Worm (Caenorhabditis elegans) whole organism, L3 larva: ENCODE results near the gene F36A4.1.

ENCODE experiments used
- R02D3.7 ChIP-seq: fragments of 150-350 bp; optimal IDR thresholded peaks from 2 replicates; lab custom pipeline; 2014; ENCODE audit warnings: missing biosample characterization, missing genetic modification characterization
- aly-2 ChIP-seq: fragments of 150-350 bp; optimal IDR thresholded peaks from 2 replicates; lab custom pipeline; 2014; ENCODE audit warnings: missing biosample characterization, missing genetic modification characterization
- ceh-16 ChIP-seq: sonication (generic microtip); optimal IDR thresholded peaks from 2 replicates; lab custom pipeline; 2017; ENCODE audit warnings: missing biosample characterization, missing genetic modification characterization
- ceh-28 ChIP-seq: fragments of 150-350 bp; optimal IDR thresholded peaks from 2 replicates; lab custom pipeline; 2014; ENCODE audit warnings: missing biosample characterization, missing genetic modification reagents, missing genetic modification characterization
- ceh-9 ChIP-seq: sonication (generic microtip); optimal IDR thresholded peaks from 2 replicates; lab custom pipeline; 2018; ENCODE audit warnings: missing biosample characterization, missing genetic modification characterization
- daf-12 ChIP-seq: fragments of 150-350 bp; optimal IDR thresholded peaks from 2 replicates; lab custom pipeline; 2014; ENCODE audit warnings: missing biosample characterization, missing genetic modification reagents, missing genetic modification characterization
- egl-27 ChIP-seq: sonication (generic microtip); optimal IDR thresholded peaks from 4 replicates; lab custom pipeline; 2017; ENCODE audit warnings: missing biosample characterization, missing genetic modification reagents, missing genetic modification characterization
- egl-5 ChIP-seq: fragments of 150-350 bp; optimal IDR thresholded peaks from 2 replicates; lab custom pipeline; 2017; ENCODE audit warnings: missing biosample characterization, missing genetic modification reagents, missing genetic modification characterization, inconsistent platforms
- elt-2 ChIP-seq: sonication (generic microtip); optimal IDR thresholded peaks from 2 replicates; lab custom pipeline; 2016; ENCODE audit warnings: missing genetic modification reagents, mild to moderate bottlenecking, missing genetic modification characterization, missing compliant biosample characterization
- elt-3 ChIP-seq, 3 experiments: fragments of 150-350 bp in 1 of 3; sonication (generic microtip) in 2 of 3; optimal IDR thresholded peaks; 2 replicates in 2 of 3; 4 replicates in 1 of 3; lab custom pipeline; 2014 to 2017; ENCODE audit warnings: missing biosample characterization in 3 of 3, missing genetic modification characterization in 3 of 3
- fkh-10 ChIP-seq: sonication (generic microtip); optimal IDR thresholded peaks from 2 replicates; lab custom pipeline; 2017; ENCODE audit warnings: missing biosample characterization, missing genetic modification reagents, missing genetic modification characterization
- fos-1 ChIP-seq: fragments of 150-350 bp; optimal IDR thresholded peaks from 2 replicates; lab custom pipeline; 2014; ENCODE audit warnings: missing biosample characterization, missing genetic modification characterization
- hmg-11 ChIP-seq: sonication (generic microtip); optimal IDR thresholded peaks from 2 replicates; lab custom pipeline; 2016; ENCODE audit warnings: missing genetic modification characterization, missing compliant biosample characterization
- jun-1 ChIP-seq: fragments of 150-350 bp; optimal IDR thresholded peaks from 2 replicates; lab custom pipeline; 2014; ENCODE audit warnings: missing biosample characterization, missing genetic modification reagents, missing genetic modification characterization
- lsy-12 ChIP-seq: sonication (generic microtip); optimal IDR thresholded peaks from 2 replicates; lab custom pipeline; 2016; ENCODE audit warnings: mild to moderate bottlenecking, missing genetic modification characterization, missing compliant biosample characterization
- mdl-1 ChIP-seq: fragments of 150-350 bp; optimal IDR thresholded peaks from 2 replicates; lab custom pipeline; 2014; ENCODE audit warnings: missing biosample characterization, missing genetic modification characterization
- nfya-1 ChIP-seq: sonication (generic microtip); optimal IDR thresholded peaks from 2 replicates; lab custom pipeline; 2017; ENCODE audit warnings: missing genetic modification characterization, mild to moderate bottlenecking, missing compliant biosample characterization, antibody characterized with exemption, moderate library complexity; ENCODE audit not compliant: insufficient read depth
- nhr-11 ChIP-seq: fragments of 150-350 bp; optimal IDR thresholded peaks from 2 replicates; lab custom pipeline; 2014; ENCODE audit warnings: missing biosample characterization, missing genetic modification characterization
- nhr-12 ChIP-seq: fragments of 150-350 bp; optimal IDR thresholded peaks from 2 replicates; lab custom pipeline; 2014; ENCODE audit warnings: missing biosample characterization, missing genetic modification characterization
- nhr-23 ChIP-seq: fragments of 150-350 bp; optimal IDR thresholded peaks from 2 replicates; lab custom pipeline; 2014; ENCODE audit warnings: missing biosample characterization, missing genetic modification reagents, missing genetic modification characterization
- nhr-237 ChIP-seq: fragments of 150-350 bp; optimal IDR thresholded peaks from 2 replicates; lab custom pipeline; 2014; ENCODE audit warnings: missing biosample characterization, missing genetic modification characterization
- nhr-28 ChIP-seq: fragments of 150-350 bp; optimal IDR thresholded peaks from 2 replicates; lab custom pipeline; 2014; ENCODE audit warnings: missing biosample characterization, missing genetic modification characterization
- nhr-43 ChIP-seq: sonication (generic microtip); optimal IDR thresholded peaks from 2 replicates; lab custom pipeline; 2016; ENCODE audit warnings: mild to moderate bottlenecking, missing genetic modification characterization, missing compliant biosample characterization; ENCODE audit not compliant: poor library complexity, severe bottlenecking
- nhr-67 ChIP-seq: fragments of 150-350 bp; optimal IDR thresholded peaks from 2 replicates; lab custom pipeline; 2014; ENCODE audit warnings: missing biosample characterization, missing genetic modification characterization
- nhr-77 ChIP-seq: fragments of 150-350 bp; optimal IDR thresholded peaks from 2 replicates; lab custom pipeline; 2014; ENCODE audit warnings: missing biosample characterization, missing genetic modification characterization
- pha-4 ChIP-seq: fragments of 150-350 bp; optimal IDR thresholded peaks from 2 replicates; lab custom pipeline; 2014; ENCODE audit warnings: missing biosample characterization, missing genetic modification reagents, missing genetic modification characterization
- pqm-1 ChIP-seq: fragments of 150-350 bp; optimal IDR thresholded peaks from 2 replicates; lab custom pipeline; 2017; ENCODE audit warnings: missing biosample characterization, missing genetic modification characterization, inconsistent platforms
- sea-2 ChIP-seq: fragments of 150-350 bp; sonication (generic microtip); optimal IDR thresholded peaks from 4 replicates; lab custom pipeline; 2014; ENCODE audit warnings: missing biosample characterization, missing genetic modification reagents, missing genetic modification characterization
- skn-1 ChIP-seq: fragments of 150-350 bp; optimal IDR thresholded peaks from 2 replicates; lab custom pipeline; 2014; ENCODE audit warnings: missing biosample characterization, missing genetic modification characterization
- snpc-4 ChIP-seq: fragments of 150-350 bp; optimal IDR thresholded peaks from 2 replicates; lab custom pipeline; 2014; ENCODE audit warnings: missing biosample characterization, missing genetic modification characterization
- tbx-2 ChIP-seq: sonication (generic microtip); optimal IDR thresholded peaks from 2 replicates; lab custom pipeline; 2016; ENCODE audit warnings: mild to moderate bottlenecking, missing genetic modification characterization, missing compliant biosample characterization
- unc-62 ChIP-seq: fragments of 150-350 bp; sonication (generic microtip); optimal IDR thresholded peaks from 4 replicates; lab custom pipeline; 2014; ENCODE audit warnings: missing biosample characterization, missing genetic modification reagents, missing genetic modification characterization
- zag-1 ChIP-seq: fragments of 150-350 bp; optimal IDR thresholded peaks from 2 replicates; lab custom pipeline; 2014; ENCODE audit warnings: missing biosample characterization, missing genetic modification characterization
- ztf-11 ChIP-seq: fragments of 150-350 bp; optimal IDR thresholded peaks from 2 replicates; lab custom pipeline; 2014; ENCODE audit warnings: missing biosample characterization, missing genetic modification characterization
- ztf-4 ChIP-seq: fragments of 150-350 bp; optimal IDR thresholded peaks from 2 replicates; lab custom pipeline; 2014; ENCODE audit warnings: missing biosample characterization, missing genetic modification characterization

The F36A4.1 gene

DNA sequence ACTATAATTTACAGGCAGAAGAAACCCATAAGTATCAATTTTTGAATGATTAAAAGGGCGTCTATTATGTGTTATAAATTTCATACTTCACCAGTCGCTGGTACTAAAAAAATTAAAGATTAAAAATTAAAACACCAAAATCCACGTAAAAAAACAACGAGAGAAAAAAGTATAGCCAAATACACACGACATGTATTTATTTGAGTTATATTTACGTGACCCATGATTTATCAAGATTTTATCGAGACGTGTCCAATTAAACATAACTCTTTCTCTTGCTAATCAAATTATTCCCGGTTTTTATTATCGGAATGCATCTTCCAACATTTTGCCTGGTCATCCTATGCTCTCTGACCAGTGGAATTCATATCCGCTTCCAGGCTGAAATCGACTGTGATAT lies 4.9 kb upstream of the F36A4.1 start, which contains the start of gene F36A4.4:
TSS of gene F36A4.4 (plus strand) at position 301 of the 400 bp plus-strand sequence.
- TF ChIP-seq unc-62 (GFP tag; lab: Kevin White, UChicago) (no peak), pha-4 (tag; lab: Kevin White, UChicago) (no peak), skn-1 (no peak), nhr-23 (no peak), egl-5 (tag; lab: Kevin White, UChicago) (no peak), R02D3.7 (tag; lab: Kevin White, UChicago) (no peak), nhr-67 (tag; lab: Kevin White, UChicago) (no peak), ceh-16 (no peak), tbx-2 (tag; lab: Kevin White, UChicago) (no peak), ztf-11 (tag; lab: Kevin White, UChicago) (no peak), egl-27 (tag; lab: Kevin White, UChicago) (no peak), elt-3 (tag; optimal IDR thresholded peaks at IDR 0.05; lab: Kevin White, UChicago) (no peak), ceh-9 (no peak), nhr-77 (tag; lab: Kevin White, UChicago) (no peak), nhr-43 (tag; lab: Kevin White, UChicago) (no peak), nhr-12 (tag; lab: Kevin White, UChicago) (no peak), zag-1 (tag; lab: Kevin White, UChicago) (no peak), ceh-28 (tag; lab: Kevin White, UChicago) (no peak), nhr-11 (no peak)
- TF ChIP-seq, all 47 proteins: peak for 0

DNA sequence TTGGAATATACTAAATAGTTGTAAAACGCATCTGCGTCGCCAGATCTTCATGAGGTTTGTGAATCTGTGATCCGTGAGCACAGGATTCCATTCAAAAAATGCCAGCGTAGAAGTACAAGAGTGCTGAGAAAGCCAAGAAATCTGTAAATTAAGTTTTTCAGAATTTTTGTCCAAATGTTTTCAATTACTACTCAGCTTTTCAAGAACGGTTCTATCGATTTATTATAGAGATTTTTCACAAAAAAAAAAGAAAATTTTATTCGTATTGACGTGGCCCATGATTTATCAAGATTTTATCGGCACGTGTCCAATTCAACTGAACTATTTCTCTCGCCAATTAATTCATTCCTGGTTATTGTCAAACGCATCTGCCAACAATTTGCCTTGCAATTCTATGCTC lies 3.0 kb upstream of the F36A4.1 start, which contains the start of gene F36A4.3:
TSS of gene F36A4.3 (plus strand) at position 301 of the 400 bp plus-strand sequence.
- no peak for TF ChIP-seq zag-1 (tag; lab: Kevin White, UChicago)
- no peak for TF ChIP-seq lsy-12 (tag; lab: Kevin White, UChicago)
- no peak for TF ChIP-seq elt-3 (tag; optimal IDR thresholded peaks at IDR 0.05; lab: Kevin White, UChicago)
- TF ChIP-seq fkh-10 (GFP tag; lab: Kevin White, UChicago), result no peak

DNA sequence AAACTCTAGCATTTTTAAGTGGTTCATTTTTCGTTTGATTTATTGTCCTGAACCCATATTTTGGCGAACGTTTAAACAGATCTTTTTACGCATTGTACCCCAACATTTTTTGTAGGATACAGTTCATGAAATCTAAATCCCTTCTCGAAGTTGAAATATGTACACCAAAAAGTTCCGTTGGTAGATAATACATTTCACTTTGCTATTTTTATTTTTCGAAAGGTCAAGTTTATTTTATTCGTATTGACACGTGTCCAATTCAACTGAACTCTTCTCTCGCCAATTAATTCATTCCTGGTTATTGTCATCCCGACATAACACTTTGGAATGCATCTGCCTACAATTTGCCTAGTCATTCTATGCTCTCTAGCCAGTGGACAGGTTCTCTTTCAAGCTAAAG lies 1.3 kb upstream of the F36A4.1 start, which contains the start of gene F36A4.2:
TSS of gene F36A4.2 (plus strand) at position 301 of the 400 bp plus-strand sequence.
- TF ChIP-seq nhr-12 (tag; lab: Kevin White, UChicago) (no peak), pqm-1 (tag; lab: Kevin White, UChicago) (no peak), nhr-28 (tag; lab: Kevin White, UChicago) (no peak), nhr-237 (no peak)

DNA sequence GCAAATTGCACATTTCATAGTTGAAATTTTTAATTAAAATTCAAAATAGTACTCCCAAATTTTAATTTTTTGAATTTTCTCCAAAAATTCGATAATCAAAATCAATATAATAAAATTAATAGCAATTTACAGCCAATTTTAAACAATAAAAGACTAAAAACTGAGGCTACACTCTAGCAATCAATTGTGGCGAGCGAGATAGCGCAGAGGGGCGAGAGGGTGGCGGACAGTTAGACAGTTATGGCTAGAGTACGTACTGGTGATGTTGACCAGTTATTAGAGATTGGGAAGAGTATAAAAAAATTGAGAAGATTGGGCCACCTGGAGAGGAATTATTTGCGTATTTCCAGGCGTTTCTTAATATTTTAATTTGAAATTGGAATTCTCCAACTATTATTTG lies 5.4 kb downstream of the F36A4.1 start, which contains the start of gene nhr-78:
TSS of gene nhr-78 (minus strand) at position 182 of the 400 bp plus-strand sequence.
- peak; percentile 52 for TF ChIP-seq ceh-28 (tag; lab: Kevin White, UChicago)
- peak; percentile 23 for TF ChIP-seq pqm-1 (tag; lab: Kevin White, UChicago)
- no peak for TF ChIP-seq sea-2
- peak; percentile 27 for TF ChIP-seq elt-2 (tag; lab: Kevin White, UChicago)

DNA sequence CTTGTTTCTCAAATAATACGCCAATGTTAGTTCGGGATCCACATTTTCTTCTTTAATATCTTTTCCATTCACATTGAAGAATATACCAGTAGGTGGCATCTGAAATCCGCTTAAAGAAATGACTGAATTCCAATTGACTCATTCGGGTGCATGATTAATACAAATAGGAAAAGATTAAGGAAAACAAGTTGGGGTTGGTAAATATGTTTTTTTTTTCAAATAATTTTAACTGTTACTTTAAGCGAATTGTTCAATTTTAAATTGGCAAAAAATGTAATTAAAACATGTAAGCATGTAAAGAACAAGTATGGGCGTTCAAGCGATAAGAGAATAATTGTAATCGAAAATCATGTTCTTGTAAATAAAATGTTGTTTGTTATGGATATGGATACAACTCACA lies 11.8 kb downstream of the F36A4.1 start, which contains the start of gene F15E6.6:
TSS of gene F15E6.6 (minus strand) at position 101 of the 400 bp plus-strand sequence.
- no peak for TF ChIP-seq fos-1 (tag; lab: Kevin White, UChicago)
- no peak for TF ChIP-seq snpc-4 (tag; lab: Kevin White, UChicago)
- no peak for TF ChIP-seq daf-12 (tag; lab: Kevin White, UChicago)
- no peak for TF ChIP-seq aly-2 (tag; lab: Kevin White, UChicago)
- no peak for TF ChIP-seq unc-62 (GFP tag; lab: Kevin White, UChicago)
- no peak for TF ChIP-seq hmg-11
- no peak for TF ChIP-seq ztf-4 (tag; lab: Kevin White, UChicago)
- no peak for TF ChIP-seq nfya-1 (tag; lab: Kevin White, UChicago)
- no peak for TF ChIP-seq pqm-1 (tag; lab: Kevin White, UChicago)
- no peak for TF ChIP-seq jun-1 (tag; lab: Kevin White, UChicago)
- TF ChIP-seq mdl-1, result no peak
